Worm (Caenorhabditis elegans): ENCODE results near the gene R12G8.1.

DNA sequence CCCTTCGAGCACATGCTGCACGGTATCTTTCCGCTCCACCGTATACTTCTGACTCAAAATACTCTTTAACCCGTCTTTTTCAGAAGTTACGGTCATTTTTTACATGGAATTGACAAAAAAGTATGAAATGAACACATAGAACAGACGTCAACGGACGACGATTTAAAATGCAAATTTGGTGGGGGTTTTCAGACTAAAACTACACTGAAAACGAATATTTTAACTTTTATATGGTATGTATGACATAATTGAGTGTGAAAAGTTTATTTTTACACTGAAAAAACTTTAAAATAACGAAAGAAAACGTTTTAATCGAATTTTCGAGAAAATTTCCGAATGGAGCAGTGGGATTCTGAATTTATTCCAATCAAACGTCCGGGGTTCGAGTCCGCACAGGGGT, 2.1 kb downstream of the R12G8.1 start, which contains the start of gene twk-36:
- TF ChIP-seq ztf-11 (tag; optimal IDR thresholded peaks at IDR 0.05) (no peak), lsy-2 (tag; optimal IDR thresholded peaks at IDR 0.05) (no peak), elt-1 (tag; optimal IDR thresholded peaks at IDR 0.05; ENCODE audit: borderline replicate concordance, insufficient read depth) (no peak)
